Fruit fly (Drosophila melanogaster) whole organism, pupa: Measurements from ENCODE around the gene CG33639.

ENCODE experiments used
- CG10348 ChIP-seq: fragments of 200-800 bp; sonication (Bioruptor generic); IDR thresholded peaks from 2 replicates; pipeline ENCODE4 v1.3.6; 2022; ENCODE audit warnings: missing biosample characterization, missing genetic modification characterization
- Pif1A ChIP-seq: fragments of 200-800 bp; sonication (Bioruptor generic); optimal IDR thresholded peaks from 3 replicates; lab custom pipeline; 2016; ENCODE audit warnings: missing biosample characterization, missing genetic modification characterization

DNA sequence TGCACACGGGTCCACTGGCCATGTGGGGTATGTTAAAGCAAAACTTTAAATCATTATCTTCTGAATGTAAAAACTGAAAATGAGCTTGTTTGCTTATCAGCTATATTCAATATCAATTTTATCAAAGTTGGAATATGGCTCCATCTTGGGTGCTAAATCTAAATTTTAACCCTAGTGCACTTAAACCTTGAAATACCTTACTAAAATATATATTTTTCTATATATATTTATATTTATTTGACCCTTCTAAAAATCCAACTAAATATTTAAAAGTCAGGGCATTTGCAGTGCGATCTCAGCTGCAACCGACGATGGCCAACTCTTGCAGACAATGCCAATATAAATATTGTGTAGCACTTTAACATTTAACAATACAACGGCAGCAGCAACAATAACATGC lies 36.3 kb upstream of the CG33639 start:
- TF ChIP-seq CG10348 (GFP tag; lab: Robert Waterston, UW) (no peak), Pif1A (GFP tag; lab: Kevin White, UChicago) (no peak)
